Fruit fly (Drosophila melanogaster) whole organism, embryonic: Measurements from ENCODE around the gene CG7275.

Experiments
- Atf6 ChIP-seq: fragments of 200-800 bp; sonication (Bioruptor generic); IDR thresholded peaks from 2 replicates; pipeline ENCODE4 v1.3.6; 2022; ENCODE audit warnings: missing biosample characterization, missing genetic modification characterization
- Blimp-1 ChIP-seq: fragments of 200-800 bp; sonication (Bioruptor generic); optimal IDR thresholded peaks from 3 replicates; lab custom pipeline; 2018; ENCODE audit warnings: missing biosample characterization, missing genetic modification characterization, mild to moderate bottlenecking, moderate library complexity, missing genetic modification reagents
- CG10147 ChIP-seq: fragments of 200-800 bp; sonication (Bioruptor generic); optimal IDR thresholded peaks from 2 replicates; lab custom pipeline; 2019; ENCODE audit warnings: missing biosample characterization, mild to moderate bottlenecking, missing genetic modification characterization, moderate library complexity
- CG11695 ChIP-seq: fragments of 200-800 bp; sonication (Bioruptor generic); IDR thresholded peaks from 3 replicates; pipeline ENCODE4 v1.3.6; 2022; ENCODE audit warnings: missing biosample characterization, missing genetic modification characterization
- CG12155 ChIP-seq: fragments of 200-800 bp; sonication (Bioruptor generic); optimal IDR thresholded peaks from 3 replicates; lab custom pipeline; 2016; ENCODE audit warnings: missing biosample characterization, missing genetic modification characterization
- CG12219 ChIP-seq: fragments of 200-800 bp; sonication (Bioruptor generic); optimal IDR thresholded peaks from 3 replicates; lab custom pipeline; 2018; ENCODE audit warnings: missing biosample characterization, mild to moderate bottlenecking, missing genetic modification characterization
- CG13775 ChIP-seq: fragments of 200-800 bp; sonication (Bioruptor generic); optimal IDR thresholded peaks from 3 replicates; lab custom pipeline; 2017; ENCODE audit warnings: missing biosample characterization, mild to moderate bottlenecking, missing genetic modification characterization
- CG14667 ChIP-seq: fragments of 200-800 bp; sonication (Bioruptor generic); IDR thresholded peaks from 2 replicates; pipeline ENCODE4 v1.3.6; 2022; ENCODE audit warnings: missing biosample characterization, missing genetic modification characterization
- CG1603 ChIP-seq: fragments of 200-800 bp; sonication (Bioruptor generic); optimal IDR thresholded peaks from 2 replicates; lab custom pipeline; 2019; ENCODE audit warnings: missing biosample characterization, mild to moderate bottlenecking, missing genetic modification characterization, moderate library complexity
- CG1792 ChIP-seq: fragments of 200-800 bp; sonication (Bioruptor generic); optimal IDR thresholded peaks from 2 replicates; lab custom pipeline; 2016; ENCODE audit warnings: missing biosample characterization, missing genetic modification characterization
- CG2199 ChIP-seq: fragments of 200-800 bp; sonication (Bioruptor generic); IDR thresholded peaks from 3 replicates; pipeline ENCODE4 v1.3.6; 2022; ENCODE audit warnings: missing biosample characterization, missing genetic modification characterization
- CG2202 ChIP-seq: fragments of 200-800 bp; sonication (Bioruptor generic); optimal IDR thresholded peaks from 2 replicates; lab custom pipeline; 2018; ENCODE audit warnings: missing biosample characterization, mild to moderate bottlenecking, missing genetic modification characterization
- CG32767 ChIP-seq: fragments of 200-800 bp; sonication (Bioruptor generic); IDR thresholded peaks from 2 replicates; pipeline ENCODE4 v1.3.6; 2022; ENCODE audit warnings: missing biosample characterization, missing genetic modification characterization
- CG33557 ChIP-seq: fragments of 200-800 bp; sonication (Bioruptor generic); optimal IDR thresholded peaks from 2 replicates; lab custom pipeline; 2019; ENCODE audit warnings: missing biosample characterization, mild to moderate bottlenecking, missing genetic modification characterization, moderate library complexity
- CG5245 ChIP-seq: fragments of 200-800 bp; sonication (Bioruptor generic); optimal IDR thresholded peaks from 3 replicates; lab custom pipeline; 2016; ENCODE audit warnings: missing biosample characterization, missing genetic modification characterization
- CG6854 ChIP-seq: fragments of 200-800 bp; sonication (Bioruptor generic); optimal IDR thresholded peaks from 3 replicates; lab custom pipeline; 2017; ENCODE audit warnings: missing biosample characterization, mild to moderate bottlenecking, missing genetic modification characterization
- CG8089 ChIP-seq: fragments of 200-800 bp; sonication (Bioruptor generic); optimal IDR thresholded peaks from 3 replicates; lab custom pipeline; 2016; ENCODE audit warnings: missing biosample characterization, missing genetic modification characterization
- CG9215 ChIP-seq: fragments of 200-800 bp; sonication (Bioruptor generic); IDR thresholded peaks from 2 replicates; pipeline ENCODE4 v1.3.6; 2022; ENCODE audit warnings: missing biosample characterization, missing genetic modification characterization
- CkIIα-i1 ChIP-seq: fragments of 200-800 bp; sonication (Bioruptor generic); IDR thresholded peaks from 2 replicates; pipeline ENCODE4 v1.3.6; 2022; ENCODE audit warnings: missing biosample characterization, missing genetic modification characterization
- D19B ChIP-seq: fragments of 200-800 bp; sonication (Bioruptor generic); optimal IDR thresholded peaks from 2 replicates; lab custom pipeline; 2017; ENCODE audit warnings: missing biosample characterization, mild to moderate bottlenecking, missing genetic modification characterization
- Dek ChIP-seq: fragments of 200-800 bp; sonication (Bioruptor generic); optimal IDR thresholded peaks from 3 replicates; lab custom pipeline; 2019; ENCODE audit warnings: missing biosample characterization, mild to moderate bottlenecking, missing genetic modification characterization, moderate library complexity
- Dip3 ChIP-seq: fragments of 200-800 bp; sonication (Bioruptor generic); optimal IDR thresholded peaks from 3 replicates; lab custom pipeline; 2016; ENCODE audit warnings: missing biosample characterization, missing genetic modification characterization
- Ets97D ChIP-seq: fragments of 200-800 bp; sonication (Bioruptor generic); optimal IDR thresholded peaks from 3 replicates; lab custom pipeline; 2016; ENCODE audit warnings: missing biosample characterization, missing genetic modification characterization
- Hr78 ChIP-seq, 2 experiments: fragments of 200-800 bp in 1 of 2; fragments of >200 bp in 1 of 2; sonication (Bioruptor generic) in 1 of 2; optimal IDR thresholded peaks; 2 replicates each; lab custom pipeline; 2017 to 2019; ENCODE audit warnings: missing biosample characterization in 2 of 2, missing genetic modification characterization in 2 of 2, mild to moderate bottlenecking in 1 of 2, moderate library complexity in 1 of 2
- Nf-YB ChIP-seq: fragments of 200-800 bp; sonication (Bioruptor generic); optimal IDR thresholded peaks from 3 replicates; lab custom pipeline; 2019; ENCODE audit warnings: missing biosample characterization, mild to moderate bottlenecking, missing genetic modification characterization, moderate library complexity
- Xbp1 ChIP-seq: fragments of 200-800 bp; sonication (Bioruptor generic); optimal IDR thresholded peaks from 3 replicates; lab custom pipeline; 2016; ENCODE audit warnings: missing biosample characterization, mild to moderate bottlenecking, missing genetic modification characterization
- bsh ChIP-seq, 2 experiments: fragments of 200-800 bp; sonication (Bioruptor generic); optimal IDR thresholded peaks; 2 replicates each; lab custom pipeline; 2017 to 2018; ENCODE audit warnings: mild to moderate bottlenecking in 2 of 2, missing biosample characterization in 2 of 2, missing genetic modification characterization in 2 of 2, moderate library complexity in 1 of 2
- dan ChIP-seq: fragments of 200-800 bp; sonication (Bioruptor generic); IDR thresholded peaks from 2 replicates; pipeline ENCODE4 v1.3.6; 2022; ENCODE audit warnings: missing biosample characterization, missing genetic modification characterization
- exex ChIP-seq: fragments of 200-800 bp; sonication (Bioruptor generic); optimal IDR thresholded peaks from 4 replicates; lab custom pipeline; 2018; ENCODE audit warnings: missing biosample characterization, mild to moderate bottlenecking, missing genetic modification characterization, moderate library complexity
- fd64A ChIP-seq: fragments of 200-800 bp; sonication (Bioruptor generic); optimal IDR thresholded peaks from 3 replicates; lab custom pipeline; 2018; ENCODE audit warnings: missing biosample characterization, mild to moderate bottlenecking, missing genetic modification characterization
- fu2 ChIP-seq: fragments of 200-800 bp; sonication (Bioruptor generic); optimal IDR thresholded peaks from 2 replicates; lab custom pipeline; 2016; ENCODE audit warnings: missing biosample characterization, missing genetic modification characterization
- ham ChIP-seq: fragments of 200-800 bp; sonication (Bioruptor generic); IDR thresholded peaks from 2 replicates; pipeline ENCODE4 v1.3.6; 2022; ENCODE audit warnings: missing biosample characterization, missing genetic modification characterization
- kah ChIP-seq: fragments of 200-800 bp; sonication (Bioruptor generic); optimal IDR thresholded peaks from 2 replicates; lab custom pipeline; 2018; ENCODE audit warnings: missing biosample characterization, mild to moderate bottlenecking, missing genetic modification characterization
- ken ChIP-seq: fragments of 200-800 bp; sonication (Bioruptor generic); IDR thresholded peaks from 3 replicates; pipeline ENCODE4 v1.3.6; 2022; ENCODE audit warnings: missing biosample characterization, missing genetic modification characterization
- nerfin-1 ChIP-seq: fragments of 200-800 bp; sonication (Bioruptor generic); optimal IDR thresholded peaks from 3 replicates; lab custom pipeline; 2019; ENCODE audit warnings: missing biosample characterization, mild to moderate bottlenecking, missing genetic modification characterization, moderate library complexity
- otp ChIP-seq: fragments of 200-800 bp; sonication (Bioruptor generic); IDR thresholded peaks from 3 replicates; pipeline ENCODE4, ENCODE4 v1.3.6; 2022; ENCODE audit warnings: missing biosample characterization, missing genetic modification characterization
- p53 ChIP-seq: fragments of 200-800 bp; sonication (Bioruptor generic); optimal IDR thresholded peaks from 2 replicates; lab custom pipeline; 2016; ENCODE audit warnings: missing biosample characterization, missing genetic modification characterization
- sc ChIP-seq, 3 experiments: fragments of >200 bp in 2 of 3; fragments of 200-800 bp in 1 of 3; sonication (Bioruptor generic) in 1 of 3; optimal IDR thresholded peaks; 2 replicates in 2 of 3; 3 replicates in 1 of 3; lab custom pipeline; 2017; ENCODE audit warnings: mild to moderate bottlenecking in 1 of 3, missing biosample characterization in 1 of 3, missing genetic modification characterization in 1 of 3, missing genetic modification reagents in 1 of 3
- sens-2 ChIP-seq: fragments of 200-800 bp; sonication (Bioruptor generic); IDR thresholded peaks from 2 replicates; pipeline ENCODE4 v1.3.6; 2022; ENCODE audit warnings: missing biosample characterization, missing genetic modification characterization
- sim ChIP-seq: fragments of 200-800 bp; sonication (Bioruptor generic); IDR thresholded peaks from 2 replicates; pipeline ENCODE4 v1.3.6; 2022; ENCODE audit warnings: missing biosample characterization, missing genetic modification characterization
- so ChIP-seq: fragments of 200-800 bp; sonication (Bioruptor generic); IDR thresholded peaks from 3 replicates; pipeline ENCODE4 v1.3.6; 2022; ENCODE audit warnings: missing biosample characterization, missing genetic modification characterization
- sob ChIP-seq: fragments of 200-800 bp; sonication (Bioruptor generic); IDR thresholded peaks from 2 replicates; pipeline ENCODE4 v1.3.6; 2022; ENCODE audit warnings: missing biosample characterization, missing genetic modification characterization
- tgo ChIP-seq: fragments of 200-800 bp; sonication (Bioruptor generic); IDR thresholded peaks from 3 replicates; pipeline ENCODE4 v1.3.6; 2022; ENCODE audit warnings: missing biosample characterization, missing genetic modification characterization
- tx ChIP-seq: fragments of 200-800 bp; sonication (Bioruptor generic); optimal IDR thresholded peaks from 2 replicates; lab custom pipeline; 2016; ENCODE audit warnings: missing biosample characterization, missing genetic modification characterization
- unc-4 ChIP-seq: fragments of 200-800 bp; sonication (Bioruptor generic); IDR thresholded peaks from 2 replicates; pipeline ENCODE4 v1.3.6; 2022; ENCODE audit warnings: missing biosample characterization, missing genetic modification characterization; ENCODE audit not compliant: partially characterized antibody
- yki ChIP-seq: fragments of >200 bp; optimal IDR thresholded peaks from 3 replicates; lab custom pipeline; 2018
- zfh1 ChIP-seq: fragments of 200-800 bp; sonication (Bioruptor generic); IDR thresholded peaks from 3 replicates; pipeline ENCODE4 v1.3.6; 2022; ENCODE audit warnings: missing biosample characterization, missing genetic modification characterization

Gene CG7275

DNA sequence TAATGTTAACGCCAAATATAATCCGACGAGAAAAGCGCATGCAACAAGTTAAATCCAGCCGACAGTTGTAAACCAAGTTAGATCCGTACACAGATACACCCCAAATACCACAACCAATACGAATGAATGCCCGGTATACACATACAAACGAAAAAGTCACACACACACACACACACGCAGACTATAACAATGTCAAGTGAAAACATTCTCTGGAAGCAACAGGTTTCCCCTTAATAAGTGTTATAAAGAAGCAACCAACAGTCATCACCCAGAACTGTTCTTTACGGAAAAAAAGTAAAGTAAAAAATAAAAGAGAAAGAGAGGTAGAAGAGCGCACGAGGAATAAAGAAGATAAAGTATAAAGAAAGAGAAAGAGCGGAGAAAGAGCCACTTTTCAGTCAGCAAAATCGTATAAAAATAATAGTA, 37.1 kb downstream of the CG7275 start (continued):
- TF ChIP-seq sc (optimal IDR thresholded peaks at IDR 0.05; lab: Kevin White, UChicago), result no peak
- TF ChIP-seq sc (GFP tag; optimal IDR thresholded peaks at IDR 0.05; lab: Kevin White, UChicago), result no peak
- TF ChIP-seq nerfin-1 (tag; lab: Kevin White, UChicago), result peak; percentile 53
- peak; percentile 83 for TF ChIP-seq kah (GFP tag; lab: Kevin White, UChicago)
- peak; percentile 47 for TF ChIP-seq Nf-YB (GFP tag; lab: Kevin White, UChicago)
- TF ChIP-seq, all 482 proteins: peak for 16

DNA sequence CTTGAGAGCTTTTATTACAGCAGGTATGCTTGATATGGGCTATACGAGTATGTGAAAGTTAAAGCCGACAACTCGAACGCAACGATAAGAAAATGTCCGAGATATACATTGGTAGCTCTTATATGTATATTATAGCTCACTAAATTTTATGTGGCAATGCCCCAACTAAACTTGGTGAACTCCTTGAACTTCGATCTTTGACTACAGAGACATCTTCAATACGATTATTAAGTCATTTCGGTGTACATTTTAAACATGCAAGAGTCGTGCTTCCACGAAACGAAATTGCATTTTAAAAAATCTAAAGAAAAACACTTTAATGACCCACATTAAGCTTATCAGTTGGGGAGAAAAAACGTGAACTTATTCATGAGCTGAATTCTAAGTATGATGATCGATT, 37.8 kb downstream of the CG7275 start:
- TF ChIP-seq CG1792 (GFP tag; lab: Kevin White, UChicago), result no peak
- TF ChIP-seq CG11695 (GFP tag; lab: Robert Waterston, UW), result no peak
- TF ChIP-seq CG33557, result no peak
- TF ChIP-seq bsh (GFP tag; optimal IDR thresholded peaks at IDR 0.05; lab: Kevin White, UChicago), result no peak
- TF ChIP-seq Ets97D (GFP tag; lab: Kevin White, UChicago), result no peak
- no peak for TF ChIP-seq ham (GFP tag; lab: Robert Waterston, UW)
- no peak for TF ChIP-seq Atf6 (GFP tag; lab: Robert Waterston, UW)
- TF ChIP-seq CG2199, result peak; percentile 70; the same call in 2 of the 3 replicates
- no peak for TF ChIP-seq CG12155 (GFP tag; lab: Kevin White, UChicago)
- TF ChIP-seq dan (GFP tag; lab: Robert Waterston, UW), result no peak
- peak in 1 of 2 experiments; percentile 65 for TF ChIP-seq Hr78 (GFP tag; optimal IDR thresholded peaks at IDR 0.05; lab: Kevin White, UChicago)
- TF ChIP-seq unc-4 (GFP tag; lab: Robert Waterston, UW), result no peak
- TF ChIP-seq fd64A (GFP tag; lab: Kevin White, UChicago), result no peak
- peak; percentile 35 for TF ChIP-seq exex (tag; lab: Kevin White, UChicago)
- TF ChIP-seq CkIIα-i1 (GFP tag; lab: Robert Waterston, UW), result no peak
- TF ChIP-seq CG6854, result no peak
- TF ChIP-seq zfh1 (GFP tag; lab: Robert Waterston, UW), result no peak
- no peak for TF ChIP-seq ken (GFP tag; lab: Robert Waterston, UW)
- TF ChIP-seq CG8089 (GFP tag; lab: Kevin White, UChicago), result no peak
- no peak for TF ChIP-seq D19B (GFP tag; lab: Kevin White, UChicago)

DNA sequence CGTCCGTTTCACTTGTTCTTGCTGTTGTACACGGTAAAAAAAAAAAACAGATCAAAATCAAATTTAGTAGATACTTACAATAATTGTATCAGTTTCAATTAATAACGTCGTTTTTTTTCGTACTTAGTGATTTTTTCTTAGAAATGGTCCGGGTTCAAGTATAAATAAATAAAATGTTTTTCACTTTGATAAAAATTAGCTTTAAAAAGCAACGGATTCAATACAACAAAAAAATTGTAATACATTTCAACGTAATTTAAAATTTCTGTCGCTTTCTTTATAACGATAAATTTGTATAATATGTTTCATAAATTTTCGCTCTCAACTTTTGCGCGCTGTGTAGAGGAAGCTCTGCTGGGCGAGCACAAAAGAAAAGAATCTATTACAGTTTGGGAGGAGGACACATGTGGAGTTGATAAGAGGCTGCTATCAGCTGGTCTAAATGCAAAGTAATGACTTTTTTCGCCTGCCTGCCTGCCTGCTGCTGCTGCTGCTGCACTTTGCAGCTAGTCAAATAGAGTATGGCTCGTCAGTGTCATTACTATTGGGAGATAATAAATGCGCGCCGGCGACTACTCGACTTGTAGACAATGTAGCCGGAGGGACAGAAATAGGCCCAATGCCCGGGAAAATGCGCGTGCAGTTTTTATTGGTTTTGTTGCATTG, 39.3 kb downstream of the CG7275 start:
- TF ChIP-seq tx (GFP tag; lab: Kevin White, UChicago) (peak; percentile 22), otp (no peak), CG12219 (GFP tag; lab: Kevin White, UChicago) (peak; percentile 0), tgo (GFP tag; lab: Robert Waterston, UW) (peak; percentile 61), CG1603 (no peak), CG11695 (GFP tag; lab: Robert Waterston, UW) (peak; percentile 73; the same call in 2 of the 3 replicates), CG32767 (GFP tag; lab: Robert Waterston, UW) (no peak), CG10147 (peak; percentile 28), fu2 (GFP tag; lab: Kevin White, UChicago) (peak; percentile 16), sens-2 (GFP tag; lab: Robert Waterston, UW) (no peak), nerfin-1 (tag; lab: Kevin White, UChicago) (peak; percentile 58), Dek (peak; percentile 43), Xbp1 (GFP tag; lab: Kevin White, UChicago) (peak; percentile 63), CG9215 (GFP tag; lab: Robert Waterston, UW) (peak; percentile 26; the same call in 1 of the 2 replicates), sob (GFP tag; lab: Robert Waterston, UW) (peak; percentile 52; the same call in 1 of the 2 replicates), yki (lab: Kevin White, UChicago) (no peak), CG2202 (peak; percentile 19), CG14667 (GFP tag; lab: Robert Waterston, UW) (no peak), so (GFP tag; lab: Robert Waterston, UW) (no peak), Dip3 (peak; percentile 35), CG5245 (peak; percentile 45), p53 (GFP tag; lab: Kevin White, UChicago) (no peak), Blimp-1 (peak; percentile 68), sim (GFP tag; lab: Robert Waterston, UW) (no peak), zfh1 (GFP tag; lab: Robert Waterston, UW) (no peak), CG13775 (GFP tag; lab: Kevin White, UChicago) (peak; percentile 74)
